Fruit fly (Drosophila melanogaster): Measurements from ENCODE around the gene mRpL28.

DNA sequence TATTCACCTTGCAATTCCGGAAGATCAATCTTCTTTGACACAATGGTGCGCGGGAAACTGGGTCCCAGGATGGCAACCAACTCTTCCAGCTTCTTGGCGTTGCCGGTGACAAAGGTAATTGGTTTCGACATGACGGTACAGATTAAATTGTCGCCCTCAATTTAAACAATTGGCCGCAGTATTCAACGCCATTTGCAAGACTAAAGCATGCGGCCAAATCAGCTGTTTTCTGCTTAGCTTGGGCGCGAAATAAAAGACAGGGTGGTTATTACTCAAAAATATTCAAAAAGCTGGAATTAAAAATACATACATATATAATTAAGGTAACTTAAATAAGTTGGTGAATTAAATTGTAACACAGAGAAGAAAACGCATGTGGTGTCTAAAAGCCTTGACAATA is 5.4 kb downstream of the mRpL28 start, which contains the start of gene CG8891:
- TF ChIP-seq CG32264 (GFP tag; optimal IDR thresholded peaks at IDR 0.05) (no peak), psq (GFP tag; optimal IDR thresholded peaks at IDR 0.05) (no peak), rgr (GFP tag; optimal IDR thresholded peaks at IDR 0.05) (no peak), Abd-B (GFP tag; optimal IDR thresholded peaks at IDR 0.05) (no peak), fru (GFP tag; optimal IDR thresholded peaks at IDR 0.05) (no peak), h (GFP tag; optimal IDR thresholded peaks at IDR 0.05) (no peak), lola (GFP tag; optimal IDR thresholded peaks at IDR 0.05) (no peak), Dif (GFP tag; optimal IDR thresholded peaks at IDR 0.05; ENCODE audit: partially characterized antibody) (no peak), usp (GFP tag; optimal IDR thresholded peaks at IDR 0.05) (no peak), br (GFP tag; optimal IDR thresholded peaks at IDR 0.05) (no peak), Myc (optimal IDR thresholded peaks at IDR 0.05) (no peak), pan (optimal IDR thresholded peaks at IDR 0.05) (no peak), tai (GFP tag; optimal IDR thresholded peaks at IDR 0.05) (no peak), Hnf4 (GFP tag; optimal IDR thresholded peaks at IDR 0.05) (no peak)
